3 worm cellular contexts compared by ENCODE assay signal in genomic region chrV:4968775-4969174, ce11.
TF ChIP-seq lines count a peak whose summit lies in the region.

No protein-coding gene starts in this region.

TF ChIP-seq in whole organism, L4 larva, 104 proteins besides CTCF, POLR2A, EP300 and RAD21:
- TF ChIP-seq unc-62 (GFP tag; optimal IDR thresholded peaks at IDR 0.05 in 1 of 2; lab: Kevin White, UChicago) (peak in 1 of 2 experiments; percentile 13), unc-62 (tag; optimal IDR thresholded peaks at IDR 0.05; lab: Kevin White, UChicago) (no peak), dmd-6 (GFP tag; IDR thresholded peaks at IDR 0.05; lab: Robert Waterston, UW) (peak; percentile 17; the same call in 1 of the 2 replicates), zip-2 (tag; optimal IDR thresholded peaks at IDR 0.05; lab: Kevin White, UChicago) (no peak), dve-1 (tag; optimal IDR thresholded peaks at IDR 0.05; lab: Kevin White, UChicago; ENCODE audit: insufficient read depth) (peak; percentile 27), spr-3 (GFP tag; optimal IDR thresholded peaks at IDR 0.05; lab: Kevin White, UChicago) (no peak), nhr-28 (tag; optimal IDR thresholded peaks at IDR 0.05; lab: Kevin White, UChicago) (no peak), ceh-62 (tag; optimal IDR thresholded peaks at IDR 0.05; lab: Kevin White, UChicago) (no peak)

TF ChIP-seq in whole organism, mixed stage, embryonic, 35 proteins besides CTCF, POLR2A, EP300 and RAD21:
- TF ChIP-seq elt-1 (tag; optimal IDR thresholded peaks at IDR 0.05; lab: Kevin White, UChicago; ENCODE audit: borderline replicate concordance, insufficient read depth) (peak; percentile 97), hlh-1 (tag; optimal IDR thresholded peaks at IDR 0.05; lab: Kevin White, UChicago) (peak; percentile 39), blmp-1 (tag; optimal IDR thresholded peaks at IDR 0.05; lab: Kevin White, UChicago) (no peak), nhr-2 (tag; optimal IDR thresholded peaks at IDR 0.05; lab: Kevin White, UChicago) (peak; percentile 47), lin-32 (GFP tag; optimal IDR thresholded peaks at IDR 0.05; lab: Kevin White, UChicago) (peak; percentile 45)

TF ChIP-seq in whole organism, young adult, 124 proteins besides CTCF, POLR2A, EP300 and RAD21:
- TF ChIP-seq nhr-80 (tag; optimal IDR thresholded peaks at IDR 0.05; lab: Kevin White, UChicago): peak; percentile 6
- no peak for TF ChIP-seq aptf-3 (GFP tag; IDR thresholded peaks at IDR 0.05; lab: Robert Waterston, UW)
